Worm (Caenorhabditis elegans): ENCODE measurements around the gene sucl-1.

The sucl-1 gene

DNA sequence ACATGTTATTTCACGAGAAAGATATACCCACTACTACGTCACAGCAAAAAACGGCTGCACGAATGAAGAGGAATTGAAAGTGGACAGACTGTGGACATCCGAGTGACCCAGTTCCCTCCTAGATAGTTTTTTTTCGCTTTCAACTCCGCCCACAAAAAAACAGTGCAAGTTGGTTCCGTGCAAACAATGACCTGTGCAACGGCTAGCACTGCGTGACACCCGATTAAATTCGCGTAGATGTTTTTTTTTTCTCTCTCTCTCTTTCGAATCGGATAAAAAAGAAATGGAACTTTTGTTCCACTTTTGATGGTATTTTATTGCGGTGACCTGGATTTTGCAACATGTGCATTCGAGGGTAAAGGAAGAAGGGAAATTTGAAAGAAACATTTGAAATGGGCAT lies 8.6 kb upstream of the sucl-1 start:
- TF ChIP-seq hlh-11 (tag; optimal IDR thresholded peaks at IDR 0.05) (peak; percentile 46), pha-4 (GFP tag; IDR thresholded peaks at IDR 0.05) (no peak), pha-4 (tag; optimal IDR thresholded peaks at IDR 0.05) (peak; percentile 89), hlh-30 (tag; optimal IDR thresholded peaks at IDR 0.05; ENCODE audit: insufficient read depth) (peak; percentile 10), nhr-25 (tag; optimal IDR thresholded peaks at IDR 0.05; ENCODE audit: borderline replicate concordance, insufficient read depth) (peak; percentile 6), lin-13 (GFP tag; optimal IDR thresholded peaks at IDR 0.05) (no peak), mxl-3 (GFP tag; optimal IDR thresholded peaks at IDR 0.05) (no peak), nhr-28 (tag; optimal IDR thresholded peaks at IDR 0.05) (peak; percentile 1)

DNA sequence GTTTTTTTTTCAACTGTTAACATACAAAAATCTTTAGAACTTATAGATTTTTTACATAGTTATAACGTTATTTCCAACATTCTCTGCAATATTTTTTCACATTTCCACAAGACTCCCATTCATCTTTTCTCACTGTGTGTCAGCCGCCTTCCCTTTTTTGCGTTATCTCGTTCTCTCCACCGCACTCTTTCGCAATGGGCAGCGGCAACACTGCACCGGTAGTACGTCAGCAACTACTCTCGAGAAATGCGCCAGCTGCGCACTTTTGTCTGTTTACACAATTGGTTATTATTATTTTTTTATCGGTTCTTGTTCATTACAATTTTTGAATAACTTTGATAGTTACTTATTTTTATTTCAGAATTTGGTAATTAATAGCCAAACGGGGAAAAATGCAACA lies 6.9 kb upstream of the sucl-1 start, which contains the start of gene C05G5.2:
Gene C05G5.2, plus strand, starts transcription at position 356 of the 400 bp plus-strand sequence.
- TF ChIP-seq lim-7 (GFP tag; IDR thresholded peaks at IDR 0.05), result no peak
- TF ChIP-seq ces-1 (GFP tag; optimal IDR thresholded peaks at IDR 0.05), result no peak
- TF ChIP-seq ceh-44 (GFP tag; IDR thresholded peaks at IDR 0.05), result no peak
- TF ChIP-seq nhr-6 (tag; optimal IDR thresholded peaks at IDR 0.05), result peak; percentile 93
- TF ChIP-seq nhr-77 (tag; optimal IDR thresholded peaks at IDR 0.05), result peak; percentile 97
- no peak for TF ChIP-seq zip-11 (GFP tag; IDR thresholded peaks at IDR 0.05)
- TF ChIP-seq jun-1 (tag; optimal IDR thresholded peaks at IDR 0.05), result peak; percentile 70
- TF ChIP-seq sdz-12 (GFP tag; optimal IDR thresholded peaks at IDR 0.05), result no peak
- no peak for TF ChIP-seq ZK337.2 (GFP tag; IDR thresholded peaks at IDR 0.05)
- TF ChIP-seq F26F4.8 (GFP tag; conservative IDR thresholded peaks at IDR 0.05), result no peak
- TF ChIP-seq spr-3 (GFP tag; optimal IDR thresholded peaks at IDR 0.05), result no peak
- peak; percentile 0 to 38 for TF ChIP-seq daf-16 (GFP tag; optimal IDR thresholded peaks at IDR 0.05)
- peak; percentile 98 for TF ChIP-seq daf-16 (tag; optimal IDR thresholded peaks at IDR 0.05)
- no peak for TF ChIP-seq lir-3 (tag; optimal IDR thresholded peaks at IDR 0.05)
- peak; percentile 73 for TF ChIP-seq F37D6.2 (tag; optimal IDR thresholded peaks at IDR 0.05)
- no peak for TF ChIP-seq lin-1 (GFP tag; IDR thresholded peaks at IDR 0.05)
- TF ChIP-seq unc-130 (GFP tag; optimal IDR thresholded peaks at IDR 0.05), result no peak
- no peak for TF ChIP-seq Y75B8A.6 (GFP tag; IDR thresholded peaks at IDR 0.05)
- peak; percentile 92 for TF ChIP-seq dmd-6 (GFP tag; IDR thresholded peaks at IDR 0.05)
- peak; percentile 90 for TF ChIP-seq hmg-1.1 (GFP tag; IDR thresholded peaks at IDR 0.05)
- no peak for TF ChIP-seq snpc-1.2 (GFP tag; IDR thresholded peaks at IDR 0.05)
- TF ChIP-seq lin-39 (tag; optimal IDR thresholded peaks at IDR 0.05), result no peak
- peak; percentile 95 for TF ChIP-seq pqm-1 (tag; optimal IDR thresholded peaks at IDR 0.05)
- no peak for TF ChIP-seq ama-1 (optimal IDR thresholded peaks at IDR 0.05)
- TF ChIP-seq dpl-1 (GFP tag; optimal IDR thresholded peaks at IDR 0.05), result peak; percentile 77
- no peak for TF ChIP-seq lin-29 (GFP tag; IDR thresholded peaks at IDR 0.05)
- TF ChIP-seq zfp-3 (GFP tag; conservative IDR thresholded peaks at IDR 0.05), result no peak
- no peak for TF ChIP-seq Y48G9A.11 (GFP tag; IDR thresholded peaks at IDR 0.05)
- TF ChIP-seq madf-9 (GFP tag; conservative IDR thresholded peaks at IDR 0.05), result peak; percentile 55; the same call in 1 of the 2 replicates
- TF ChIP-seq ZK546.5 (tag; optimal IDR thresholded peaks at IDR 0.05), result no peak
- peak in 1 of 2 experiments; percentile 75 for TF ChIP-seq hif-1 (tag; optimal IDR thresholded peaks at IDR 0.05)
- TF ChIP-seq rbr-2 (tag; optimal IDR thresholded peaks at IDR 0.05), result peak; percentile 91
- no peak for TF ChIP-seq dmd-9 (GFP tag; IDR thresholded peaks at IDR 0.05)
- no peak for TF ChIP-seq daf-19 (GFP tag; conservative IDR thresholded peaks at IDR 0.05)
- peak; percentile 76; the same call in 1 of the 2 replicates for TF ChIP-seq saeg-2 (GFP tag; IDR thresholded peaks at IDR 0.05)
- no peak for TF ChIP-seq tag-97 (GFP tag; IDR thresholded peaks at IDR 0.05)
- no peak for TF ChIP-seq R02D3.7 (tag; optimal IDR thresholded peaks at IDR 0.05)
- TF ChIP-seq snpc-4 (tag; optimal IDR thresholded peaks at IDR 0.05), result peak; percentile 9
- TF ChIP-seq zfp-2 (tag; optimal IDR thresholded peaks at IDR 0.05), result no peak
- no peak for TF ChIP-seq skn-1 (tag; optimal IDR thresholded peaks at IDR 0.05)
- peak; percentile 57; the same call in 1 of the 2 replicates for TF ChIP-seq tra-1 (GFP tag; IDR thresholded peaks at IDR 0.05)
- TF ChIP-seq cey-2 (tag; optimal IDR thresholded peaks at IDR 0.05; ENCODE audit: borderline replicate concordance, insufficient read depth), result peak; percentile 6
- TF ChIP-seq ceh-62 (tag; optimal IDR thresholded peaks at IDR 0.05), result no peak
